Worm (Caenorhabditis elegans): Measurements from ENCODE around the gene comt-2.

- TF ChIP-seq unc-39 (tag; optimal IDR thresholded peaks at IDR 0.05), result no peak
- no peak for TF ChIP-seq nhr-237 (tag; optimal IDR thresholded peaks at IDR 0.05)
- TF ChIP-seq nhr-12 (tag; optimal IDR thresholded peaks at IDR 0.05), result no peak
- no peak for TF ChIP-seq ama-1 (optimal IDR thresholded peaks at IDR 0.05)
- TF ChIP-seq elt-1 (tag; optimal IDR thresholded peaks at IDR 0.05), result no peak
- TF ChIP-seq egl-27 (tag; optimal IDR thresholded peaks at IDR 0.05), result no peak
- TF ChIP-seq alr-1 (tag; optimal IDR thresholded peaks at IDR 0.05), result no peak
- no peak for TF ChIP-seq lsy-2 (tag; optimal IDR thresholded peaks at IDR 0.05)
- TF ChIP-seq unc-55 (GFP tag; optimal IDR thresholded peaks at IDR 0.05), result no peak
- TF ChIP-seq mab-5 (tag; optimal IDR thresholded peaks at IDR 0.05), result no peak
These were observed 13.2 kb downstream of the comt-2 start, which contains the start of the genes F57E7.4 and spig-6 for ce11 chrV:16480919-16481630.

Measured in whole organism, L2 larva.